Worm (Caenorhabditis elegans) whole organism, young adult: ENCODE results near the gene C36C9.5.

Experiments used
- B0336.3 ChIP-seq: fragments of 200-800 bp; sonication (Bioruptor generic); IDR thresholded peaks from 2 replicates; pipeline ENCODE4 v1.3.6; 2022; ENCODE audit warnings: missing genetic modification characterization, missing compliant biosample characterization
- C06A6.2 ChIP-seq: fragments of 200-800 bp; sonication (Bioruptor generic); conservative IDR thresholded peaks from 2 replicates; pipeline ENCODE4 v1.3.6; 2022; ENCODE audit warnings: missing genetic modification characterization, missing compliant biosample characterization
- F23B12.7 ChIP-seq: sonication (generic microtip); optimal IDR thresholded peaks from 2 replicates; lab custom pipeline; 2017; ENCODE audit warnings: missing genetic modification characterization, mild to moderate bottlenecking, missing compliant biosample characterization, antibody characterized with exemption, moderate library complexity; ENCODE audit not compliant: insufficient read depth
- F52B5.7 ChIP-seq: sonication (generic microtip); optimal IDR thresholded peaks from 2 replicates; lab custom pipeline; 2016; ENCODE audit warnings: mild to moderate bottlenecking, missing genetic modification characterization, missing compliant biosample characterization
- F57A8.1 ChIP-seq: fragments of 200-800 bp; sonication (Bioruptor generic); optimal IDR thresholded peaks from 2 replicates; lab custom pipeline; 2018; ENCODE audit warnings: mild to moderate bottlenecking, missing genetic modification characterization, moderate library complexity, missing compliant biosample characterization
- T07F8.4 ChIP-seq: sonication (generic microtip); optimal IDR thresholded peaks from 2 replicates; lab custom pipeline; 2016; ENCODE audit warnings: mild to moderate bottlenecking, missing genetic modification characterization, moderate library complexity, missing compliant biosample characterization
- Y53F4B.3 ChIP-seq: fragments of 200-800 bp; sonication (Bioruptor generic); IDR thresholded peaks from 2 replicates; pipeline ENCODE4 v1.3.6; 2022; ENCODE audit warnings: missing genetic modification reagents, missing genetic modification characterization, missing compliant biosample characterization
- Y56A3A.18 ChIP-seq: fragments of 200-800 bp; sonication (Bioruptor generic); IDR thresholded peaks from 2 replicates; pipeline ENCODE4 v1.3.6; 2022; ENCODE audit warnings: missing genetic modification reagents, missing genetic modification characterization, missing compliant biosample characterization
- akir-1 ChIP-seq: fragments of 200-800 bp; sonication (Bioruptor generic); optimal IDR thresholded peaks from 2 replicates; lab custom pipeline; 2018; ENCODE audit warnings: mild to moderate bottlenecking, missing genetic modification characterization, moderate library complexity, missing compliant biosample characterization
- atf-7 ChIP-seq: sonication (generic microtip); optimal IDR thresholded peaks from 2 replicates; lab custom pipeline; 2017; ENCODE audit warnings: mild to moderate bottlenecking, missing genetic modification characterization, missing compliant biosample characterization
- attf-3 ChIP-seq: fragments of 200-800 bp; sonication (Bioruptor generic); conservative IDR thresholded peaks from 2 replicates; pipeline ENCODE4 v1.3.6; 2022; ENCODE audit warnings: missing genetic modification reagents, missing genetic modification characterization, missing compliant biosample characterization
- bed-1 ChIP-seq: fragments of 200-800 bp; sonication (Bioruptor generic); IDR thresholded peaks from 2 replicates; pipeline ENCODE4 v1.3.6; 2022; ENCODE audit warnings: missing genetic modification reagents, missing genetic modification characterization, missing compliant biosample characterization
- ccch-3 ChIP-seq: fragments of 200-800 bp; sonication (Bioruptor generic); optimal IDR thresholded peaks from 2 replicates; lab custom pipeline; 2018; ENCODE audit warnings: mild to moderate bottlenecking, missing genetic modification characterization, missing compliant biosample characterization
- ceh-40 ChIP-seq: fragments of 200-800 bp; sonication (Bioruptor generic); IDR thresholded peaks from 2 replicates; pipeline ENCODE4 v1.3.6; 2022; ENCODE audit warnings: missing genetic modification characterization, missing compliant biosample characterization
- efl-1 ChIP-seq: fragments of 150-350 bp; optimal IDR thresholded peaks from 2 replicates; lab custom pipeline; 2014; ENCODE audit warnings: missing biosample characterization, missing genetic modification reagents, missing genetic modification characterization
- ekl-4 ChIP-seq: fragments of 200-800 bp; sonication (Bioruptor generic); IDR thresholded peaks from 2 replicates; pipeline ENCODE4 v1.3.6; 2022; ENCODE audit warnings: missing genetic modification reagents, missing genetic modification characterization, missing compliant biosample characterization
- gei-17 ChIP-seq: fragments of 200-800 bp; sonication (Bioruptor generic); optimal IDR thresholded peaks from 2 replicates; lab custom pipeline; 2018; ENCODE audit warnings: mild to moderate bottlenecking, missing genetic modification characterization, missing compliant biosample characterization
- hlh-12 ChIP-seq: sonication (generic microtip); optimal IDR thresholded peaks from 2 replicates; lab custom pipeline; 2016; ENCODE audit warnings: missing genetic modification characterization, missing compliant biosample characterization
- hmg-1.2 ChIP-seq: fragments of 200-800 bp; sonication (Bioruptor generic); IDR thresholded peaks from 2 replicates; pipeline ENCODE4 v1.3.6; 2022; ENCODE audit warnings: missing genetic modification reagents, missing genetic modification characterization, missing compliant biosample characterization
- hmg-20 ChIP-seq: fragments of 200-800 bp; sonication (Bioruptor generic); IDR thresholded peaks from 2 replicates; pipeline ENCODE4 v1.3.6; 2022; ENCODE audit warnings: missing genetic modification reagents, missing genetic modification characterization, missing compliant biosample characterization
- hsf-1 ChIP-seq: fragments of 200-800 bp; sonication (Bioruptor generic); IDR thresholded peaks from 2 replicates; pipeline ENCODE4 v1.3.6; 2022; ENCODE audit warnings: missing genetic modification reagents, missing genetic modification characterization, missing compliant biosample characterization
- lag-1 ChIP-seq: fragments of 200-800 bp; sonication (Bioruptor generic); IDR thresholded peaks from 2 replicates; pipeline ENCODE4 v1.3.6; 2022; ENCODE audit warnings: missing genetic modification reagents, missing genetic modification characterization, missing compliant biosample characterization
- let-607 ChIP-seq, 2 experiments: fragments of 200-800 bp in 1 of 2; sonication (Bioruptor generic) in 1 of 2; sonication (generic microtip) in 1 of 2; optimal IDR thresholded peaks; 2 replicates each; lab custom pipeline; 2016 to 2018; ENCODE audit warnings: mild to moderate bottlenecking in 2 of 2, missing compliant biosample characterization in 2 of 2, missing genetic modification characterization in 2 of 2, moderate library complexity in 2 of 2, missing genotype in 1 of 2
- lin-35 ChIP-seq, 3 experiments: fragments of 150-350 bp in 2 of 3; sonication (generic microtip) in 1 of 3; optimal IDR thresholded peaks; 2 replicates each; lab custom pipeline; 2014 to 2018; ENCODE audit warnings: missing biosample characterization in 3 of 3, missing genetic modification characterization in 3 of 3, missing genetic modification reagents in 3 of 3
- lin-40 ChIP-seq: sonication (generic microtip); optimal IDR thresholded peaks from 2 replicates; lab custom pipeline; 2016; ENCODE audit warnings: missing genetic modification characterization, mild to moderate bottlenecking, missing compliant biosample characterization, missing genotype, missing genetic modification reagents
- nfya-2 ChIP-seq: fragments of 200-800 bp; sonication (Bioruptor generic); IDR thresholded peaks from 2 replicates; pipeline ENCODE4 v1.3.6; 2022; ENCODE audit warnings: missing genetic modification reagents, missing genetic modification characterization, missing compliant biosample characterization
- nhr-90 ChIP-seq: sonication (generic microtip); optimal IDR thresholded peaks from 2 replicates; lab custom pipeline; 2016; ENCODE audit warnings: missing genotype, mild to moderate bottlenecking, missing genetic modification characterization, missing compliant biosample characterization
- rec-8 ChIP-seq, 2 experiments: sonication (generic microtip); optimal IDR thresholded peaks; 2 replicates each; lab custom pipeline; 2016; ENCODE audit warnings: mild to moderate bottlenecking in 2 of 2, missing genetic modification characterization in 2 of 2, missing genetic modification reagents in 2 of 2, missing genotype in 2 of 2, missing biosample characterization in 1 of 2, missing compliant biosample characterization in 1 of 2, moderate library complexity in 1 of 2
- sea-2 ChIP-seq: fragments of 200-800 bp; sonication (Bioruptor generic); IDR thresholded peaks from 2 replicates; pipeline ENCODE4 v1.3.6; 2022; ENCODE audit warnings: missing genetic modification characterization, missing compliant biosample characterization
- snpc-3.4 ChIP-seq: sonication (generic microtip); optimal IDR thresholded peaks from 2 replicates; lab custom pipeline; 2017; ENCODE audit warnings: missing genetic modification characterization, mild to moderate bottlenecking, missing compliant biosample characterization, antibody characterized with exemption, moderate library complexity, missing genotype, missing genetic modification reagents
- snpc-4 ChIP-seq, 5 experiments: fragments of 150-350 bp in 1 of 5; sonication (generic microtip) in 4 of 5; optimal IDR thresholded peaks; 2 replicates each; lab custom pipeline; 2014 to 2018; ENCODE audit warnings: missing genetic modification characterization in 5 of 5, missing biosample characterization in 3 of 5, antibody characterized with exemption in 2 of 5, mild to moderate bottlenecking in 2 of 5, missing compliant biosample characterization in 2 of 5, missing genotype in 2 of 5, moderate library complexity in 2 of 5, missing genetic modification reagents in 1 of 5
- sptf-2 ChIP-seq: fragments of 200-800 bp; sonication (Bioruptor generic); optimal IDR thresholded peaks from 2 replicates; lab custom pipeline; 2018; ENCODE audit warnings: mild to moderate bottlenecking, missing genetic modification characterization, missing compliant biosample characterization
- tbx-9 ChIP-seq: sonication (generic microtip); optimal IDR thresholded peaks from 2 replicates; lab custom pipeline; 2016; ENCODE audit warnings: borderline replicate concordance, missing genetic modification characterization, inconsistent platforms, missing compliant biosample characterization
- unc-130 ChIP-seq: sonication (generic microtip); optimal IDR thresholded peaks from 2 replicates; lab custom pipeline; 2016; ENCODE audit warnings: missing genetic modification reagents, missing genetic modification characterization, missing compliant biosample characterization
- unc-62 ChIP-seq: fragments of 150-350 bp; optimal IDR thresholded peaks from 2 replicates; lab custom pipeline; 2014; ENCODE audit warnings: missing biosample characterization, missing genetic modification reagents, missing genetic modification characterization
- ztf-22 ChIP-seq: fragments of 200-800 bp; sonication (Bioruptor generic); optimal IDR thresholded peaks from 2 replicates; lab custom pipeline; 2018; ENCODE audit warnings: mild to moderate bottlenecking, missing genetic modification characterization, moderate library complexity, missing compliant biosample characterization
- ztf-6 ChIP-seq: fragments of 200-800 bp; sonication (Bioruptor generic); IDR thresholded peaks from 2 replicates; pipeline ENCODE4 v1.3.6; 2022; ENCODE audit warnings: missing genetic modification reagents, missing genetic modification characterization, missing compliant biosample characterization

The C36C9.5 gene

DNA sequence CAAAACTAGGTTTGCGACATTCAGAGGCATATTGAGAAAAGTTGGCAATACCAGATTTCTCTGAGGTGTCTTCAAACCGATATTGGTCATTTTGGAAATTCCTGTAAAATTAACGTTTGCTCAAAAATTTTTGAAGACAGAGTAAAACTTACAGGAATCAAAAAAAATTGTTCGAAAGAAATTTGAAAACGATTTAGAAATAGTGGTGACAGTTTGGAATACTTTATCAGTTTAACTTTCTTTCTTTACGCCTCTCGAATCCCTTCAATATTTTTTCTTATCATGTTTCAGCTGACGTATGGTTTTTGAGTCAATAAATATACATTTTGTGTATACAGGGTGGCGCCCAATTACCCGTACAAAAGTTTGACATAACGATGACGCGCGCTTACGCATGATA, 14.7 kb upstream of the C36C9.5 start, which contains the start of gene fbxa-53:
fbxa-53 (minus strand) TSS at position 101 of the 400 bp plus-strand sequence.
- TF ChIP-seq F23B12.7 (tag; lab: Kevin White, UChicago) (no peak), atf-7 (tag; lab: Kevin White, UChicago) (no peak), ekl-4 (GFP tag; lab: Robert Waterston, UW) (no peak), hmg-20 (GFP tag; lab: Robert Waterston, UW) (no peak), attf-3 (GFP tag; lab: Robert Waterston, UW) (no peak), Y56A3A.18 (GFP tag; lab: Robert Waterston, UW) (no peak), F52B5.7 (tag; lab: Kevin White, UChicago) (no peak), let-607 (tag; optimal IDR thresholded peaks at IDR 0.05; lab: Kevin White, UChicago) (no peak), hsf-1 (GFP tag; lab: Robert Waterston, UW) (no peak), unc-62 (GFP tag; lab: Kevin White, UChicago) (no peak), bed-1 (GFP tag; lab: Robert Waterston, UW) (no peak), C06A6.2 (GFP tag; lab: Robert Waterston, UW) (no peak), nfya-2 (GFP tag; lab: Robert Waterston, UW) (no peak), lag-1 (GFP tag; lab: Robert Waterston, UW) (no peak), hlh-12 (tag; lab: Kevin White, UChicago) (no peak), F57A8.1 (no peak), rec-8 (tag; optimal IDR thresholded peaks at IDR 0.05; lab: Kevin White, UChicago) (no peak), ceh-40 (GFP tag; lab: Robert Waterston, UW) (no peak)
- TF ChIP-seq, all 124 proteins: peak for 0

DNA sequence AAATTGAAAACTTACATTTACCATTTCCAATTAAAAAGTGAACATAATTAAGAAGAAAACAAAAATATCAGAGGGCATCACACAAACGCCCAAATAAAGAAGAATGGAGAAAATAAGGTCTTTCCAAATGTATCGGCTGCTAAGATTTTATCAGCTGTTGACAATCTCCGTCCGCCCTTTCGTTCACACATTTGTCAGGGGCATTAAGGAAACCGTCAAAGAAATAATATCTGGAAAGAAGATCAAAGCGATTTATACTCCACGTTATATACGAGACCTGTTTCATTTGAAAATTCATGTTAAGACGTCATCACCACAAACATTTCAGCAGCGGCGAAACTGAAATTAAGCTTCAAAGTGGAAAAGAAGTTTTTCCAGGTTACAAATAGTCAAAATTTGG, 8.8 kb upstream of the C36C9.5 start, which contains the start of gene fbxa-52:
fbxa-52 (minus strand) TSS at position 101 of the 400 bp plus-strand sequence.
- TF ChIP-seq snpc-4 (GFP tag; optimal IDR thresholded peaks at IDR 0.05; lab: Kevin White, UChicago) = no peak
- TF ChIP-seq snpc-4 (tag; optimal IDR thresholded peaks at IDR 0.05; lab: Kevin White, UChicago) = no peak
- TF ChIP-seq akir-1 (GFP tag; lab: Kevin White, UChicago) = no peak
- TF ChIP-seq lin-40 (tag; lab: Kevin White, UChicago) = no peak
- no peak for TF ChIP-seq Y53F4B.3
- no peak for TF ChIP-seq nhr-90 (tag; lab: Kevin White, UChicago)
- no peak for TF ChIP-seq B0336.3 (GFP tag; lab: Robert Waterston, UW)
- TF ChIP-seq lin-35 (GFP tag; optimal IDR thresholded peaks at IDR 0.05; lab: Kevin White, UChicago) = no peak
- TF ChIP-seq hlh-12 (tag; lab: Kevin White, UChicago) = no peak
- no peak for TF ChIP-seq gei-17
- no peak for TF ChIP-seq snpc-3.4 (tag; lab: Kevin White, UChicago)
- TF ChIP-seq efl-1 (GFP tag; lab: Kevin White, UChicago) = no peak
- TF ChIP-seq ztf-6 (GFP tag; lab: Robert Waterston, UW) = no peak
- no peak for TF ChIP-seq tbx-9 (tag; lab: Kevin White, UChicago)
- TF ChIP-seq sptf-2 (GFP tag; lab: Kevin White, UChicago) = no peak
- no peak for TF ChIP-seq unc-130 (GFP tag; lab: Kevin White, UChicago)
- no peak for TF ChIP-seq sea-2
- no peak for TF ChIP-seq ccch-3 (GFP tag; lab: Kevin White, UChicago)
- no peak for TF ChIP-seq T07F8.4 (tag; lab: Kevin White, UChicago)
- no peak for TF ChIP-seq ztf-22 (GFP tag; lab: Kevin White, UChicago)
- TF ChIP-seq hmg-1.2 (GFP tag; lab: Robert Waterston, UW) = no peak
